Worm (Caenorhabditis elegans): Measurements from ENCODE around the gene C31B8.16.

- TF ChIP-seq F16B12.6 (tag; optimal IDR thresholded peaks at IDR 0.05), result no peak
- TF ChIP-seq dpl-1 (GFP tag; optimal IDR thresholded peaks at IDR 0.05), result no peak
- no peak for TF ChIP-seq ztf-11 (tag; optimal IDR thresholded peaks at IDR 0.05)
- TF ChIP-seq ceh-82 (tag; optimal IDR thresholded peaks at IDR 0.05), result no peak
- TF ChIP-seq mdl-1 (tag; optimal IDR thresholded peaks at IDR 0.05), result no peak
- TF ChIP-seq alr-1 (tag; optimal IDR thresholded peaks at IDR 0.05; ENCODE audit: borderline replicate concordance), result no peak
- TF ChIP-seq sup-37 (GFP tag; optimal IDR thresholded peaks at IDR 0.05), result no peak
Observed at ce11 chrV:2960894-2961293, 31.0 kb downstream of the C31B8.16 start, which contains the start of gene srw-144.
